Fruit fly (Drosophila melanogaster) ovary, adult (tissue): ENCODE data around the gene pinta.

Experiments
- CG17801 ChIP-seq: fragments of 200-800 bp; optimal IDR thresholded peaks from 2 replicates; lab custom pipeline; 2019; ENCODE audit warnings: missing biosample characterization, mild to moderate bottlenecking, missing genetic modification characterization, moderate library complexity; ENCODE audit not compliant: partially characterized antibody

pinta gene

DNA sequence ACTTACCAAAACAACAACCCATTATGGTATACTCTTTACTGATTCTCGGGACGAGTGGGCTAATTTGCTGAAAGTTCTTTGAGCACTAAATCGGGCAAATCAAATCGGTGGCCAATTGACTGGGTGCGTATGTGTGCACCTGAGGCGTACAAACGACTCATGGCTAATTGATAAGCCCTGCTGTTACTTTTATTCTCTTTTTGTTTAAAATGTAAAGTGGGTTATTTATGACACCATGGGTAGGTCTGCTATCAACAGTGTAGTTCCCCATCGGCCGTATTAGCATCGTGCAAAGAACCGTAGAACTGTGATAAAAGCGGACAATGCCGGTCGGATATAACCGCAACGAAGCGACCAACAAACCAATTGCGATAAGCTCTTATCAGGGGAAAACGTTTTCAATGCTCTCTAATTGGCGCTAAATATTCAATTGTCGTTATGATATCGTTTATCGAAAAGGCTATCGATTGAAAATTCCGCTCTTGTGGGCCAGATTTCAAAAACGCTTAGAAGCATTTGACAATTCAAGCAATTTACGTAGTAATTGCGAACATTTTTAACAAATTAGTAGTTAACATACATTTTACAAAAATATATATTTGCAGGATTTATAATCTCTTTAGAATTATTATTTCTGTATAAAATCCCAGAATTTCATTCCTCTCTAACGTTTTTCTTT, 22.6 kb upstream of the pinta start, which contains the start of gene CG34288:
Gene CG34288, minus strand, starts transcription at position 69 of the 679 bp plus-strand sequence.
- TF ChIP-seq CG17801 (GFP tag; lab: Kevin White, UChicago): no peak

DNA sequence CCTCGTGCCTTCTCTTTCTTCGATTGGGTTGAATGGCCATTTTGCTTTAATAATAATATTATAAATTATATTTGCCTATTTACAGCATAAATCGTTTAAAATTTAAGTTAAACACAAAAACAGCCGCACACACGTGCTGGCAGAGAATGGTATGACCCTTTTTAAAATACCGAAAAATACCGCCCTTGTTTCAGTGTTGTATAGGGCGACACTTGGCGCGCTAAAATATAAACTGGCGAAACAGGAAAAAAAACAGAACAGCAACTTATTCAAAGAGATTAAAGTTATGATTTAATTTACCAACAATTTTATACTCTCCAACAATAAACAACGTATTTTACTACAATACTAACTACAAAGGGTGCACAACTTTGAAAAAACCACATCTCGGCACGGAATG, 21.8 kb upstream of the pinta start, which contains the start of gene CG12499:
Gene CG12499, minus strand, starts transcription at position 95 of the 400 bp plus-strand sequence.
- TF ChIP-seq CG17801 (GFP tag; lab: Kevin White, UChicago): no peak

DNA sequence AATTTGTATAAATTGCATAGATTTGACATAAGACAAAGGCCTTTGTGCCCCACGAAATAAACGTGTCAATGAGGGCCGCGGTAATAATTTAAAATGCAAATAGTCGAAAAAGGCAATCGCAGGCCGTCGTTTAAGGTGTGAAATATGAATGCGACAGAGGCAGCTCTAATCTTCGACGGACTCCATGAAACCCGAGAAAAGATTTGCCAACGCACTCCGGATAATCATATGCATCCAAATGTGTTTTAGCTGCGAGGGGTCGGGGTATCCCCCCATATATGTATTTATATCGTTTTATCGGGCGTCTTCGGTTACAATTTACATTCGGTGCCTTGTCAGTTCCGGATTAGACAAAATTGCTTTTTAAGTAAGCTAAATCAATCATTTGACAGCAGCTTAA, 13.6 kb upstream of the pinta start:
- no peak for TF ChIP-seq CG17801 (GFP tag; lab: Kevin White, UChicago)

DNA sequence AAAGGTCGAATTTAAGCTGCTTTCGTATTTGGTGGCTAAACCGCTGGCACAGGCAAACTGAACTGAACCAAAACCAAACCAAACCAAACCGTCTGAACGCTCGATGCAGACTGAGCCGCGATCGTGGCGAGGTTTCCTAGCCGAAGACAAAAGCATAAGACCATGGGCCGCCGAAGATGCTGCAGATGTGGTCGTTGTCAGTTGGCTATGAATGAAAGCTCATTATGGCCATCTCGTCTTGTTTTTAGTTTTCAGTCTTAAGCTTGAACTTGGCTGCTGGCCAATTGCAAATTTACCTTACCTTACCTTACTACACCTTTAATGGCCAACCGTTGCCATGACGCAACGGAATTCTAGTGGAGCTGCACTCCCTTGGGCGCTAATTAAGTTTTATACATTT, 11.3 kb upstream of the pinta start, which contains the start of gene CG13847:
Gene CG13847, minus strand, starts transcription at position 101 of the 400 bp plus-strand sequence.
- no peak for TF ChIP-seq CG17801 (GFP tag; lab: Kevin White, UChicago)

DNA sequence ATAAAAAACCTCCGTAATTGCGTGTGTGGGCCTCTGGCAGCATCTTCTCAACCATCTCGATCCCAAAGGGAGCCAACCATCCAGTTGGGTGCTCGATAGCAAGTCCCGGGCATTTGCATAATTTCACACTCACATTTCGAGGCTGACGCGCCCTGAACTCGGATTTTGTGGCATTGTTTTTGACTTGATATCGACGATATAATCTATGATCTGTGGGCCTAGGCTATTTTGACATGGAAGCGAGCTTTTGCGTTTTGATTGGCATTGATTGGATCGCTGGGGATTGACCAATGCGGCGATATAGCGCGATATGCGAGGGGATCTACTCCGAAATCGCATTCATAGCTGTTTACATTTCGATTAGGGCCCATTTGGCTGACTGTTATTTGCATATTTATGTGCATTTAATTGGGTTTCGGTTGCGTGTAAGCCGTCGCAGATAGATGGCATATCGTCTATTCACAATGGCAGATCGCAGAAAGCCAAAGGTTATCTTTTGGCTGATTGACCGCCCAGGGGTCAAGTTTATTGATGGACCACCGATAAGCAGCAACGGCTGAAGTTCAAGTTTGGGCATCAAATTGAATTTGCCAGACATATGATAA, 7.6 kb upstream of the pinta start:
- no peak for TF ChIP-seq CG17801 (GFP tag; lab: Kevin White, UChicago)

DNA sequence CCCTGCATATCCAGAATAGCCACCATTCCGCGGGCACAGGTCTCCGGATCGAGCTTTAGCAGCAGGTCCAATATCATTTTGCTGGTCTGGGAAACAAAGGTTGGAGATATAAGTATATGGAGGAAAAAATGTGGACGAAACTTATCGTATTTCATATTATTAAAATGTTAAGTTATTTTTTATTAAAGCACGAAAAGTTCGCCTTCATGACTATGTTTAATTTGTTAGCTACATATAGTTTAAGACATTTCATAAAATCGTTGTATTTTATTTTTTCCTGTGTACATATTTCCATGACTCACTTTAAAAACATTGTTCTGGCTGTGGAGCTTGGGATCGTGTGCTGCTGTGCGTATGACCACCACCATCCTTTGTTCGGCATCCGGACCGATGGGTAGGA, 733 bp downstream of the pinta start:
- no peak for TF ChIP-seq CG17801 (GFP tag; lab: Kevin White, UChicago)

dm6 chr3R:22421618-22422017, 3.1 kb downstream of the pinta start:
- peak; percentile 67 for TF ChIP-seq CG17801 (GFP tag; lab: Kevin White, UChicago)

DNA sequence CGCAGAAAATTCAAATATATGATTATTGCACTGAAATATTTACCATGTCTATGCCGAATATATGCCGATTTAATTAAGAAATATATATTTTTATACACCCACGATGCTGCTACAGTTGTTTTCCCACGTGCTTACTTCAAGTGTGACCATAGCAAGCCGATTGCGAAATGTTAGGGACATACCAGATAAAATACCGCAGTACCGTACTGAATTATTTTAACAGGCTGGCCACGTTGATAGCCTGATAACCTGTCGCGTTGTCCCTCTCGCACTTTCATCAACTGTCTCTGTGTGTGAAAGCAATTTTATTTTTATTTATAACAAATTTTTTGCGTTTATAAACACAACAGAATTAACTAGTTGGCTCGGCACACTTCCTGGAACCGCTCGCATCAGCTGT, 3.8 kb downstream of the pinta start, which contains the start of the genes Nop56 and mats:
Gene Nop56, minus strand, starts transcription at position 158 of the 400 bp plus-strand sequence.
Gene mats, plus strand, starts transcription at position 251 of the 400 bp plus-strand sequence.
- peak; percentile 59 for TF ChIP-seq CG17801 (GFP tag; lab: Kevin White, UChicago)

dm6 chr3R:22411879-22412587, 12.7 kb downstream of the pinta start:
- TF ChIP-seq CG17801 (GFP tag; lab: Kevin White, UChicago): no peak

dm6 chr3R:22410537-22411360, 14.0 kb downstream of the pinta start, which contains the start of the genes CG13850 and lqfR:
CG13850 (minus strand) TSS chr3R:22410915.
lqfR (plus strand) TSS chr3R:22411301.
- TF ChIP-seq CG17801 (GFP tag; lab: Kevin White, UChicago): peak; percentile 50

DNA sequence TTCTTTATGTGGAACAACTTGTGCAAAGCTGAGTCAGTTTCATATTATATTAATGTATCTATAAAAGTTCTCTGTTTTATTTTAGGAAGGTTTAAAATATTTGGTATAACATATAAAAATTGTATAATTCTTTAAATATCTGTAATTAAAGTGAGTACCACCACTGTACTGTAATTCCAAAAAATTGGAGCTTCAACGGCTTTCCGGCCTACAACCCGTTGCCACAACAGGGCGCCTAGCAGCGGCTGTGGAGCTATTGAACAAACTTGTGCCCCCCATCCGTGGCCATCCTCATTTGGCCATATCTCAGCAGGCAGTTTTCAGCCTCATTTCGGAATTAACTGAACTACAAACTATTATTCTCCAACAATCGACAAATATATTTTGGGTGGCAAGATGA, 19.1 kb downstream of the pinta start, which contains the start of gene CG13855:
Gene CG13855, plus strand, starts transcription at position 301 of the 400 bp plus-strand sequence.
- TF ChIP-seq CG17801 (GFP tag; lab: Kevin White, UChicago): no peak

DNA sequence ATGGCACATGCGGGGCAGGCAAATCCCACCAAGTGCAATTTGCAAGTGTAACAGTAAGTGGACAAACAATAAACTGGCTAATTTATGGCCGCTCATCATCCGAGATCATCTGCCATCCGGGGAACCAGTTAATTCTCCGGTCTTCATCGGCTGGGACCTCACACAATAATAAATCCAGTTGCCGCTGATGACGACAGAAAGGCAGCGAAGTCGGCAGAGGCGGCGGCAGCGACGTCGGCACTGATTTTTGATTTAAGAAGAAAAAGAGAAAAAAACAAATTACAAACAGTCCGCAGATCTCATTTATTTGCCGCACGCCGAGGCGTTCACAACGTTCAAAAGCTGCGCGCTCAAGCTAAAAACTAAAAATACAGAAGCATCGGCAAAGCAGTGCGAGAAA, 22.4 kb downstream of the pinta start, which contains the start of gene CG13856:
Gene CG13856, plus strand, starts transcription at position 301 of the 400 bp plus-strand sequence.
- no peak for TF ChIP-seq CG17801 (GFP tag; lab: Kevin White, UChicago)

- no peak for TF ChIP-seq CG17801 (GFP tag; lab: Kevin White, UChicago)
Measured at dm6 chr3R:22400246-22400645, 24.5 kb downstream of the pinta start.
